Worm (Caenorhabditis elegans) whole organism, L1 larva: Measurements from ENCODE around the gene flwr-1.

Source experiments
- alr-1 ChIP-seq: fragments of 200-800 bp; sonication (Bioruptor generic); optimal IDR thresholded peaks from 2 replicates; lab custom pipeline; 2018; ENCODE audit warnings: borderline replicate concordance, mild to moderate bottlenecking, missing genetic modification characterization, missing compliant biosample characterization
- dpl-1 ChIP-seq, 3 experiments: fragments of 150-350 bp in 2 of 3; sonication (generic microtip) in 1 of 3; optimal IDR thresholded peaks; 2 replicates each; lab custom pipeline; 2014 to 2017; ENCODE audit warnings: missing biosample characterization in 3 of 3, missing genetic modification characterization in 3 of 3, missing genetic modification reagents in 3 of 3
- snpc-4 ChIP-seq: fragments of 150-350 bp; optimal IDR thresholded peaks from 2 replicates; lab custom pipeline; 2014; ENCODE audit warnings: missing biosample characterization, missing genetic modification characterization

DNA sequence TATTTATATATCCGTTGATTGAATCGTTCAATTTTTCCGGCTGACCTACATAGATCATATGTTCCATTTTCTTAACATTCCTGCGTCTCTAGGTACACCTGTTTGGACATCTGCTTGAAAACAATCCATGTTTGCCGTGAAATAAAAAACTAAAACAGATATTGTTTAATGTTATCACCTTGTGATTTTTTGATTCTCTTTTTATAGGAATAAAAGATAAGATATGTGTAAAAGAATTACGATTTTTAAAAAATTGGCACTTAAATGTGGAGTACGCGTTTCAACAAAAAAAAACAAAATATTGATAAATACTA, 22.8 kb downstream of the flwr-1 start:
- TF ChIP-seq dpl-1 (GFP tag; optimal IDR thresholded peaks at IDR 0.05; lab: Kevin White, UChicago), result no peak
- TF ChIP-seq alr-1, result no peak
- no peak for TF ChIP-seq snpc-4 (tag; lab: Kevin White, UChicago)
